Fruit fly (Drosophila melanogaster): ENCODE data around the gene eIF4H1.

Gene eIF4H1

DNA sequence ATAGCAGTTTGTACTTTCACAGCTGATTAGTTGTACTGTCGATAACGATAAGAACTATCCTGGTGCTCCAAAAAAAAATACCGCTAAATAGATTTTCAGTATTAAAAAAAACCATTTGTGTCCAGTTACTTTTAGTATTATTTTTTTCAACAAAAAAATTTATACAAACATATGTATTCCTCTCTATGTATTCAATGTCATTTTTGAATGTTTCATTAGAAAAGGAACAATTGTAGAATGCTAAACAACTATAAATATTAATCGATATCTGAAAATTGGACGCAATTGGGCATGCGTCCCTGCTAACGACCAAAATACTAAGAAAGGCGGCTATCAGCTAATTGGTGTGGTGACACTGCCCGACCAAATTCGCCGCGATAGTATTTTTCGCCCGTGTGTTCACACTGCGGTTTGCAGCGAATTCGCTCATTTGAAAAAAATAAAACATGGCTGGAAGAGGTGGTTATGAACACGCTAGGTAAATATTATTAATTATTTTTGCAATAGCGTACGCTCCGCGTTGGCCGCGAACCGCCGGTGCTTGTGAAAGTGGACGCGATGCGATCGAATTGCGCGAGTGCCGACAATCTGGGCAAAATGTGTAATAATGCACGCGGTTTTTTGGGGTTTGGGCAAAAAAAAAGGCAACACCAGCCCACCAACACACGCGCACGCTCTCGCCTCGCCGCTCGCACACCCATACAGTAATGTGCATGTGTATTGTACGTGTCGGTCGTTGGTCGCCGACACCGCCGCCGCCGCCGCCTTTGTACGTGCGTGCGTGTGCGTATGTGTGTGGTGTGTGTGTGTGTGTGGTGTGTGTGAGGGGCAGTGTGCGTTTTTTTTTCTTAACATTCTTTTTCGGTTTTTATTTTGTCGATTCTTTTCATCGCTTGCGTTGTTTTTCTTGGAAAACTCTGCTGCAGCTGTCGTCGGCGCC is at the start of gene eIF4H1, which contains the start of gene CG34015:
eIF4H1 (plus strand) TSS at position 414 of the 940 bp plus-strand sequence.
CG34015 (minus strand) TSS at position 51 of the 940 bp plus-strand sequence.
- TF ChIP-seq Hnf4 (GFP tag; optimal IDR thresholded peaks at IDR 0.05) (no peak), Myc (optimal IDR thresholded peaks at IDR 0.05) (peak; percentile 35), h (GFP tag; optimal IDR thresholded peaks at IDR 0.05) (peak; percentile 19), Vsx2 (GFP tag; optimal IDR thresholded peaks at IDR 0.05; ENCODE audit: partially characterized antibody) (no peak), psq (GFP tag; optimal IDR thresholded peaks at IDR 0.05) (peak; percentile 1), dmrt93B (GFP tag; optimal IDR thresholded peaks at IDR 0.05) (no peak), Rel (GFP tag; optimal IDR thresholded peaks at IDR 0.05) (peak; percentile 39), Rel (tag; optimal IDR thresholded peaks at IDR 0.05) (no peak), sage (GFP tag; optimal IDR thresholded peaks at IDR 0.05) (no peak), fru (GFP tag; optimal IDR thresholded peaks at IDR 0.05) (peak; percentile 58), Jra (GFP tag; optimal IDR thresholded peaks at IDR 0.05) (peak; percentile 20), Dif (GFP tag; optimal IDR thresholded peaks at IDR 0.05; ENCODE audit: partially characterized antibody) (peak; percentile 6), brk (GFP tag; optimal IDR thresholded peaks at IDR 0.05) (no peak), Hr78 (GFP tag; optimal IDR thresholded peaks at IDR 0.05) (peak; percentile 18), Sp1 (GFP tag; optimal IDR thresholded peaks at IDR 0.05) (peak; percentile 77), Hr83 (GFP tag; optimal IDR thresholded peaks at IDR 0.05; ENCODE audit: poor library complexity, severe bottlenecking) (peak; percentile 8), tai (GFP tag; optimal IDR thresholded peaks at IDR 0.05) (no peak), rgr (GFP tag; optimal IDR thresholded peaks at IDR 0.05) (peak; percentile 32), jim (GFP tag; optimal IDR thresholded peaks at IDR 0.05) (peak; percentile 58), N (GFP tag; optimal IDR thresholded peaks at IDR 0.05) (peak; percentile 92), OdsH (GFP tag; optimal IDR thresholded peaks at IDR 0.05) (peak; percentile 4), Abd-B (GFP tag; optimal IDR thresholded peaks at IDR 0.05) (peak; percentile 48)

DNA sequence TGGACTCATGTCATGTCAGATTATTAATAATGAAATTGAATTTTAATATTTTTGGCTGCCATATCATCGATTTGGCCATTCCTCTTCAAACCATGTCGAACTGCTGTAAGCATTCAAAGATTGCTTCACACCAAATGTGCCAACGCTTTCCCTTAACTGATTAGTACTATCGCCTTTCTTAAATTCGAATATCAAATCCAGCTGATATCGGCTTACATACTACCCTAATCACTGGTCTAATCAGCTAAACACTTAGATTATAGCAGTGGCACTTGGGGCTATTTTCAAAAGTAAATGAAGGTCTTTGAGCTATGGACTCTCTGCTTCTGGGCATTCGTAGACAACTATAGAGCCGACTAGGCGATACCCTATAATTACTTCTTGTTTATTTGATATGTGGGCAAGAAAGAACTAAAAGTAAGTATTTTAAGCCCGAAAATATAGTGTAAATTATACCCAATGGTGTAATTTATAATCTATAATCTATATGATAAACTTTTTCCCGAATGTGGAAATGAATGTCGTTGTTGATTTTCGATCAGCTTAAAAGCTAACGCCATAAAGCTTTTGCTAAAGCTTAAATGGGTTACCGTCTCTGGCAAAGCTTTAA is 44.5 kb upstream of the eIF4H1 start:
- TF ChIP-seq ey (GFP tag; optimal IDR thresholded peaks at IDR 0.05): peak; percentile 64
- TF ChIP-seq lola (GFP tag; optimal IDR thresholded peaks at IDR 0.05): no peak
- peak; percentile 73 for TF ChIP-seq OdsH (GFP tag; optimal IDR thresholded peaks at IDR 0.05)
- TF ChIP-seq sv (GFP tag; optimal IDR thresholded peaks at IDR 0.05): peak; percentile 61
- peak; percentile 44 for TF ChIP-seq psq (GFP tag; optimal IDR thresholded peaks at IDR 0.05)
- TF ChIP-seq HLH106 (tag; optimal IDR thresholded peaks at IDR 0.05): peak; percentile 33
- peak in 1 of 2 experiments; percentile 73 for TF ChIP-seq foxo (GFP tag; optimal IDR thresholded peaks at IDR 0.05)
- TF ChIP-seq br (GFP tag; optimal IDR thresholded peaks at IDR 0.05): peak; percentile 56
- peak; percentile 77 for TF ChIP-seq fru (GFP tag; optimal IDR thresholded peaks at IDR 0.05)
- peak; percentile 40 for TF ChIP-seq CG32264 (GFP tag; optimal IDR thresholded peaks at IDR 0.05)
- no peak for TF ChIP-seq dsf (GFP tag; optimal IDR thresholded peaks at IDR 0.05; ENCODE audit: borderline replicate concordance)
- TF ChIP-seq GATAd (GFP tag; optimal IDR thresholded peaks at IDR 0.05): no peak
- TF ChIP-seq h (GFP tag; optimal IDR thresholded peaks at IDR 0.05): peak; percentile 82

DNA sequence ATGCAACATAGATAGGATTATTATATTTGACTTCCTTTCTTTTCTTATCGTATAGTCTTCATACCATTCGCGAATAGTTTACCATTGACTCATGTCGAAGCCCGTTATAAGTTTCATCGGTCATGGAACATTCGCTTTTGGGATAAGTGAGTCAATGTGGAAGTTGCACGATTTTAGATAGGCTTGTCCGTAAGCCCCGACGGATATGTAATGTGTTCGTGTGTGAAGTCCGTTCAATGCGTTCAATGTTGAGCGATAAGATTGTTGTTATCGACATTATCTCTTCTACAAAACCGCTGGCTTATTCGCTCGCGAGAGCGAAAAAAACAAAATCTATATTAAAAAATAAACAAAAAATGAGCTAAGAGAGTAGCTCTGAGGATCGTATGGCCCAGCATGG is 43.7 kb upstream of the eIF4H1 start, which contains the start of gene CG9981:
CG9981 (minus strand) TSS at position 320 of the 400 bp plus-strand sequence.
- TF ChIP-seq Dif (GFP tag; optimal IDR thresholded peaks at IDR 0.05; ENCODE audit: partially characterized antibody) (no peak), Rel (GFP tag; optimal IDR thresholded peaks at IDR 0.05) (no peak), Rel (tag; optimal IDR thresholded peaks at IDR 0.05) (peak; percentile 57)

dm6 chrX:16405209-16405608 is 43.3 kb upstream of the eIF4H1 start, which contains the start of gene CG4301:
Gene CG4301 (plus strand): TSS chrX:16405509.
- no peak for TF ChIP-seq Dfd (GFP tag; optimal IDR thresholded peaks at IDR 0.05)
- no peak for TF ChIP-seq usp (GFP tag; optimal IDR thresholded peaks at IDR 0.05)
- TF ChIP-seq foxo (GFP tag; optimal IDR thresholded peaks at IDR 0.05): no peak
- no peak for TF ChIP-seq CrebA (GFP tag; optimal IDR thresholded peaks at IDR 0.05; ENCODE audit: borderline replicate concordance)
- no peak for TF ChIP-seq h (GFP tag; optimal IDR thresholded peaks at IDR 0.05)
- no peak for TF ChIP-seq Dif (GFP tag; optimal IDR thresholded peaks at IDR 0.05; ENCODE audit: partially characterized antibody)
- TF ChIP-seq lola (GFP tag; optimal IDR thresholded peaks at IDR 0.05): no peak
- TF ChIP-seq psq (GFP tag; optimal IDR thresholded peaks at IDR 0.05): no peak
- no peak for TF ChIP-seq HLH106 (tag; optimal IDR thresholded peaks at IDR 0.05)
- TF ChIP-seq Jra (GFP tag; optimal IDR thresholded peaks at IDR 0.05): no peak
- TF ChIP-seq Abd-B (GFP tag; optimal IDR thresholded peaks at IDR 0.05): no peak

All from whole organism, wandering third instar larva.